Worm (Caenorhabditis elegans): ENCODE results near the gene cid-1.

Gene cid-1

ce11 chrIII:5143520-5143919, 30.2 kb upstream of the cid-1 start:
- TF ChIP-seq F13H6.1 (tag; optimal IDR thresholded peaks at IDR 0.05) (no peak), C34F6.9 (tag; optimal IDR thresholded peaks at IDR 0.05) (no peak), nhr-6 (tag; optimal IDR thresholded peaks at IDR 0.05) (no peak), lsy-2 (tag; optimal IDR thresholded peaks at IDR 0.05) (no peak), ceh-82 (tag; optimal IDR thresholded peaks at IDR 0.05) (no peak), mdl-1 (tag; optimal IDR thresholded peaks at IDR 0.05) (no peak), lin-11 (tag; optimal IDR thresholded peaks at IDR 0.05) (no peak), nhr-23 (tag; optimal IDR thresholded peaks at IDR 0.05) (no peak), snpc-4 (tag; optimal IDR thresholded peaks at IDR 0.05) (no peak), nhr-10 (tag; optimal IDR thresholded peaks at IDR 0.05) (no peak), alr-1 (tag; optimal IDR thresholded peaks at IDR 0.05) (no peak), dmd-4 (tag; optimal IDR thresholded peaks at IDR 0.05) (no peak), Y55F3AM.14 (GFP tag; optimal IDR thresholded peaks at IDR 0.05) (no peak), lin-13 (GFP tag; optimal IDR thresholded peaks at IDR 0.05) (no peak), skn-1 (tag; optimal IDR thresholded peaks at IDR 0.05) (no peak), unc-62 (GFP tag; optimal IDR thresholded peaks at IDR 0.05) (no peak), ztf-1 (GFP tag; conservative IDR thresholded peaks at IDR 0.05) (no peak), ama-1 (optimal IDR thresholded peaks at IDR 0.05) (no peak), sem-4 (tag; optimal IDR thresholded peaks at IDR 0.05) (no peak), aly-2 (tag; optimal IDR thresholded peaks at IDR 0.05) (no peak)

- TF ChIP-seq lin-11 (tag; optimal IDR thresholded peaks at IDR 0.05) (no peak), sma-9 (GFP tag; optimal IDR thresholded peaks at IDR 0.05) (peak; percentile 0), sma-9 (tag; optimal IDR thresholded peaks at IDR 0.05) (no peak), nhr-129 (tag; optimal IDR thresholded peaks at IDR 0.05) (peak; percentile 34), mab-5 (tag; optimal IDR thresholded peaks at IDR 0.05) (no peak)
Measured at ce11 chrIII:5144169-5144568, 29.6 kb upstream of the cid-1 start.

ce11 chrIII:5145874-5146273, 27.8 kb upstream of the cid-1 start:
- TF ChIP-seq aly-2 (tag; optimal IDR thresholded peaks at IDR 0.05) (no peak), fos-1 (tag; optimal IDR thresholded peaks at IDR 0.05) (peak; percentile 51)

ce11 chrIII:5146749-5147148, 27.0 kb upstream of the cid-1 start:
- TF ChIP-seq crh-2 (tag; optimal IDR thresholded peaks at IDR 0.05) (peak; percentile 5), lin-11 (tag; optimal IDR thresholded peaks at IDR 0.05) (no peak), fos-1 (tag; optimal IDR thresholded peaks at IDR 0.05) (peak; percentile 52), alr-1 (tag; optimal IDR thresholded peaks at IDR 0.05) (no peak), egl-27 (tag; optimal IDR thresholded peaks at IDR 0.05) (no peak), snpc-4 (tag; optimal IDR thresholded peaks at IDR 0.05) (no peak), sma-9 (GFP tag; optimal IDR thresholded peaks at IDR 0.05) (no peak), sma-9 (tag; optimal IDR thresholded peaks at IDR 0.05) (no peak), nhr-6 (tag; optimal IDR thresholded peaks at IDR 0.05) (no peak)

ce11 chrIII:5147445-5147844, 26.3 kb upstream of the cid-1 start:
- TF ChIP-seq alr-1 (tag; optimal IDR thresholded peaks at IDR 0.05) (no peak), lsy-2 (tag; optimal IDR thresholded peaks at IDR 0.05) (no peak), mbf-1 (tag; optimal IDR thresholded peaks at IDR 0.05) (no peak), lin-11 (tag; optimal IDR thresholded peaks at IDR 0.05) (no peak), nhr-12 (tag; optimal IDR thresholded peaks at IDR 0.05) (no peak), C34F6.9 (tag; optimal IDR thresholded peaks at IDR 0.05) (no peak), peb-1 (tag; optimal IDR thresholded peaks at IDR 0.05) (no peak), unc-39 (tag; optimal IDR thresholded peaks at IDR 0.05) (no peak), nhr-11 (tag; optimal IDR thresholded peaks at IDR 0.05) (no peak), nhr-237 (tag; optimal IDR thresholded peaks at IDR 0.05) (no peak)

ce11 chrIII:5149478-5149877, 24.2 kb upstream of the cid-1 start, which contains the start of gene Y54H5A.2:
Gene Y54H5A.2, minus strand, starts transcription at chrIII:5149578.
- no peak for TF ChIP-seq mbf-1 (tag; optimal IDR thresholded peaks at IDR 0.05)
- TF ChIP-seq unc-39 (tag; optimal IDR thresholded peaks at IDR 0.05), result no peak
- no peak for TF ChIP-seq sma-3 (GFP tag; optimal IDR thresholded peaks at IDR 0.05)
- TF ChIP-seq dmd-4 (tag; optimal IDR thresholded peaks at IDR 0.05), result no peak
- no peak for TF ChIP-seq ama-1 (optimal IDR thresholded peaks at IDR 0.05)
- TF ChIP-seq nhr-23 (tag; optimal IDR thresholded peaks at IDR 0.05), result no peak
- TF ChIP-seq F13H6.1 (tag; optimal IDR thresholded peaks at IDR 0.05), result no peak
- TF ChIP-seq sem-4 (tag; optimal IDR thresholded peaks at IDR 0.05), result no peak

All from whole organism, L2 larva.